Worm (Caenorhabditis elegans) whole organism, early embryonic: ENCODE data around the gene nol-6.

ENCODE experiments used
- B0310.2 ChIP-seq: sonication (generic microtip); optimal IDR thresholded peaks from 2 replicates; lab custom pipeline; 2016; ENCODE audit warnings: mild to moderate bottlenecking, missing genetic modification characterization, missing compliant biosample characterization
- F13C5.2 ChIP-seq: sonication (generic microtip); optimal IDR thresholded peaks from 2 replicates; lab custom pipeline; 2017; ENCODE audit warnings: mild to moderate bottlenecking, missing genetic modification characterization, inconsistent platforms, missing compliant biosample characterization
- aly-1 ChIP-seq: sonication (generic microtip); optimal IDR thresholded peaks from 2 replicates; lab custom pipeline; 2016; ENCODE audit warnings: missing genetic modification characterization, missing compliant biosample characterization
- ama-1 ChIP-seq: fragments of 150-350 bp; optimal IDR thresholded peaks from 2 replicates; lab custom pipeline; 2014
- ceh-13 ChIP-seq: fragments of 200-800 bp; sonication (Bioruptor generic); optimal IDR thresholded peaks from 2 replicates; lab custom pipeline; 2018; ENCODE audit warnings: mild to moderate bottlenecking, missing genetic modification characterization, missing compliant biosample characterization
- ceh-36 ChIP-seq: sonication (generic microtip); optimal IDR thresholded peaks from 2 replicates; lab custom pipeline; 2016; ENCODE audit warnings: missing genetic modification characterization, inconsistent platforms, missing compliant biosample characterization
- ets-7 ChIP-seq: sonication (generic microtip); optimal IDR thresholded peaks from 2 replicates; lab custom pipeline; 2016; ENCODE audit warnings: missing genotype, missing genetic modification characterization, missing compliant biosample characterization
- flt-1 ChIP-seq: fragments of 200-800 bp; sonication (Bioruptor generic); IDR thresholded peaks from 2 replicates; pipeline ENCODE4 v1.3.6; 2022; ENCODE audit warnings: missing genetic modification characterization, missing compliant biosample characterization
- hmbx-1 ChIP-seq: sonication (generic microtip); optimal IDR thresholded peaks from 2 replicates; lab custom pipeline; 2016; ENCODE audit warnings: mild to moderate bottlenecking, missing genetic modification characterization, missing compliant biosample characterization
- hmg-4 ChIP-seq: fragments of 200-800 bp; sonication (Bioruptor generic); optimal IDR thresholded peaks from 2 replicates; lab custom pipeline; 2018; ENCODE audit warnings: mild to moderate bottlenecking, missing genetic modification characterization, missing compliant biosample characterization
- hnd-1 ChIP-seq: sonication (generic microtip); optimal IDR thresholded peaks from 2 replicates; lab custom pipeline; 2016; ENCODE audit warnings: missing genetic modification characterization, missing compliant biosample characterization
- pes-1 ChIP-seq: fragments of 200-800 bp; sonication (Bioruptor generic); IDR thresholded peaks from 2 replicates; pipeline ENCODE4 v1.3.6; 2022; ENCODE audit warnings: missing genetic modification reagents, missing genetic modification characterization, missing compliant biosample characterization
- scrt-1 ChIP-seq: fragments of 200-800 bp; sonication (Bioruptor generic); IDR thresholded peaks from 2 replicates; pipeline ENCODE4 v1.3.6; 2022; ENCODE audit warnings: missing genetic modification characterization, missing compliant biosample characterization
- sea-1 ChIP-seq: fragments of 200-800 bp; sonication (Bioruptor generic); conservative IDR thresholded peaks from 2 replicates; pipeline ENCODE4 v1.3.6; 2022; ENCODE audit warnings: missing genetic modification characterization, missing compliant biosample characterization

- TF ChIP-seq flt-1 (GFP tag; lab: Robert Waterston, UW) (no peak), ets-7 (tag; lab: Kevin White, UChicago) (no peak), ceh-36 (tag; lab: Kevin White, UChicago) (no peak), ama-1 (lab: Kevin White, UChicago) (no peak), ceh-13 (no peak), hmg-4 (no peak), scrt-1 (no peak), aly-1 (tag; lab: Kevin White, UChicago) (no peak), hmbx-1 (tag; lab: Kevin White, UChicago) (no peak), sea-1 (no peak), pes-1 (GFP tag; lab: Robert Waterston, UW) (no peak), hnd-1 (tag; lab: Kevin White, UChicago) (no peak), B0310.2 (tag; lab: Kevin White, UChicago) (no peak), F13C5.2 (tag; lab: Kevin White, UChicago) (no peak)
Measured at ce11 chrII:1400105-1400504, 37.2 kb downstream of the nol-6 start, which contains the start of gene F54D12.1.
